Worm (Caenorhabditis elegans) whole organism, L4/young adult: ENCODE data around the gene Y5H2B.3.

Experiments used
- W03F9.2 ChIP-seq: fragments of 150-350 bp; optimal IDR thresholded peaks from 2 replicates; lab custom pipeline; 2014; ENCODE audit warnings: missing biosample characterization, missing genetic modification characterization
- dao-5 ChIP-seq: sonication (generic microtip); optimal IDR thresholded peaks from 2 replicates; lab custom pipeline; 2016; ENCODE audit warnings: missing genotype, missing genetic modification characterization, moderate library complexity, missing compliant biosample characterization
- him-1 ChIP-seq: sonication (generic microtip); optimal IDR thresholded peaks from 2 replicates; lab custom pipeline; 2016; ENCODE audit warnings: missing genotype, missing genetic modification reagents, missing genetic modification characterization, missing compliant biosample characterization

ce11 chrV:2159331-2159730 is 28.8 kb upstream of the Y5H2B.3 start, which contains the start of gene C45H4.14:
- TF ChIP-seq dao-5 (no peak), him-1 (tag; lab: Kevin White, UChicago) (no peak), W03F9.2 (no peak)
